Worm (Caenorhabditis elegans) whole organism, L4 larva: Measurements from ENCODE around the gene F40F8.3.

Experiments used
- dmd-8 ChIP-seq: fragments of 200-800 bp; sonication (Bioruptor generic); IDR thresholded peaks from 2 replicates; pipeline ENCODE4 v1.3.6; 2022; ENCODE audit warnings: missing genetic modification characterization, missing compliant biosample characterization
- lin-15B ChIP-seq: fragments of 150-350 bp; sonication (generic microtip); optimal IDR thresholded peaks from 3 replicates; lab custom pipeline; 2014; ENCODE audit warnings: missing biosample characterization, missing genetic modification characterization

ce11 chrII:11104162-11104561, 24.9 kb upstream of the F40F8.3 start, which contains the start of gene C09H10.9:
- TF ChIP-seq dmd-8 (GFP tag; lab: Robert Waterston, UW) (no peak), lin-15B (tag; lab: Kevin White, UChicago) (no peak)
